Fruit fly (Drosophila melanogaster): ENCODE data around the gene CG15482.

dm6 chr2L:13182415-13182814 is 29.2 kb downstream of the CG15482 start, which contains the start of gene Mgat3:
- TF ChIP-seq CG9948 (tag; optimal IDR thresholded peaks at IDR 0.05): no peak
- TF ChIP-seq CG14655 (GFP tag; optimal IDR thresholded peaks at IDR 0.05): no peak
- no peak for TF ChIP-seq Snoo (tag; optimal IDR thresholded peaks at IDR 0.05)
- TF ChIP-seq CG34367 (tag; optimal IDR thresholded peaks at IDR 0.05): no peak
- no peak for TF ChIP-seq gl (tag; optimal IDR thresholded peaks at IDR 0.05)
- TF ChIP-seq Pif1A (GFP tag; optimal IDR thresholded peaks at IDR 0.05): no peak
- no peak for TF ChIP-seq CG8159 (tag; optimal IDR thresholded peaks at IDR 0.05)
- no peak for TF ChIP-seq CG8301 (tag; optimal IDR thresholded peaks at IDR 0.05)
- no peak for TF ChIP-seq CG32121 (GFP tag; IDR thresholded peaks at IDR 0.05)
